Worm (Caenorhabditis elegans) whole organism, late embryonic: ENCODE measurements around the gene rpt-1.

Experiments
- K09A11.1 ChIP-seq: sonication (generic microtip); optimal IDR thresholded peaks from 2 replicates; lab custom pipeline; 2017; ENCODE audit warnings: antibody characterized with exemption, mild to moderate bottlenecking, missing genetic modification characterization, missing compliant biosample characterization; ENCODE audit not compliant: insufficient read depth
- Y22D7AL.16 ChIP-seq: sonication (generic microtip); optimal IDR thresholded peaks from 2 replicates; lab custom pipeline; 2016; ENCODE audit warnings: missing genetic modification characterization, missing compliant biosample characterization
- ahr-1 ChIP-seq: sonication (generic microtip); optimal IDR thresholded peaks from 2 replicates; lab custom pipeline; 2016; ENCODE audit warnings: missing genetic modification characterization, missing compliant biosample characterization
- ama-1 ChIP-seq: fragments of 150-350 bp; optimal IDR thresholded peaks from 2 replicates; lab custom pipeline; 2014
- ceh-14 ChIP-seq: sonication (generic microtip); optimal IDR thresholded peaks from 2 replicates; lab custom pipeline; 2016; ENCODE audit warnings: missing genotype, missing genetic modification characterization, missing compliant biosample characterization
- ceh-18 ChIP-seq: sonication (generic microtip); optimal IDR thresholded peaks from 2 replicates; lab custom pipeline; 2016; ENCODE audit warnings: missing genetic modification characterization, missing compliant biosample characterization
- ceh-19 ChIP-seq: fragments of 200-800 bp; sonication (Bioruptor generic); optimal IDR thresholded peaks from 2 replicates; lab custom pipeline; 2018; ENCODE audit warnings: mild to moderate bottlenecking, missing genetic modification characterization, missing compliant biosample characterization
- ceh-2 ChIP-seq: sonication (generic microtip); optimal IDR thresholded peaks from 2 replicates; lab custom pipeline; 2016; ENCODE audit warnings: missing genotype, missing genetic modification characterization, missing compliant biosample characterization
- ceh-24 ChIP-seq: sonication (generic microtip); optimal IDR thresholded peaks from 2 replicates; lab custom pipeline; 2016; ENCODE audit warnings: mild to moderate bottlenecking, missing genetic modification characterization, missing compliant biosample characterization
- ceh-30 ChIP-seq: fragments of 150-350 bp; optimal IDR thresholded peaks from 2 replicates; lab custom pipeline; 2014; ENCODE audit warnings: missing biosample characterization, missing genetic modification characterization
- ceh-34 ChIP-seq: sonication (generic microtip); optimal IDR thresholded peaks from 2 replicates; lab custom pipeline; 2016; ENCODE audit warnings: mild to moderate bottlenecking, missing genetic modification characterization, missing compliant biosample characterization
- ceh-45 ChIP-seq: fragments of 200-800 bp; sonication (Bioruptor generic); IDR thresholded peaks from 2 replicates; pipeline ENCODE4 v1.3.6; 2022; ENCODE audit warnings: missing genetic modification reagents, missing genetic modification characterization, missing compliant biosample characterization
- ceh-48 ChIP-seq: sonication (generic microtip); optimal IDR thresholded peaks from 2 replicates; lab custom pipeline; 2016; ENCODE audit warnings: missing genetic modification characterization, inconsistent platforms, missing compliant biosample characterization
- ceh-6 ChIP-seq: fragments of 200-800 bp; sonication (Bioruptor generic); optimal IDR thresholded peaks from 2 replicates; lab custom pipeline; 2018; ENCODE audit warnings: mild to moderate bottlenecking, missing genetic modification characterization, missing compliant biosample characterization
- che-1 ChIP-seq: sonication (generic microtip); optimal IDR thresholded peaks from 2 replicates; lab custom pipeline; 2016; ENCODE audit warnings: mild to moderate bottlenecking, missing genetic modification characterization, missing compliant biosample characterization
- dve-1 ChIP-seq: sonication (generic microtip); optimal IDR thresholded peaks from 2 replicates; lab custom pipeline; 2017; ENCODE audit warnings: antibody characterized with exemption, mild to moderate bottlenecking, missing genetic modification characterization, missing compliant biosample characterization
- elt-2 ChIP-seq: sonication (generic microtip); optimal IDR thresholded peaks from 2 replicates; lab custom pipeline; 2016; ENCODE audit warnings: missing genetic modification reagents, missing genetic modification characterization, missing compliant biosample characterization
- ets-4 ChIP-seq: sonication (generic microtip); optimal IDR thresholded peaks from 2 replicates; lab custom pipeline; 2016; ENCODE audit warnings: missing genetic modification characterization, missing compliant biosample characterization
- fax-1 ChIP-seq: sonication (generic microtip); optimal IDR thresholded peaks from 2 replicates; lab custom pipeline; 2016; ENCODE audit warnings: missing genotype, missing genetic modification characterization, missing compliant biosample characterization
- fkh-10 ChIP-seq: fragments of 150-350 bp; optimal IDR thresholded peaks from 2 replicates; lab custom pipeline; 2014; ENCODE audit warnings: missing biosample characterization, missing genetic modification reagents, missing genetic modification characterization
- fkh-6 ChIP-seq: sonication (generic microtip); optimal IDR thresholded peaks from 2 replicates; lab custom pipeline; 2016; ENCODE audit warnings: missing genetic modification characterization, missing compliant biosample characterization
- gmeb-2 ChIP-seq: sonication (generic microtip); optimal IDR thresholded peaks from 2 replicates; lab custom pipeline; 2016; ENCODE audit warnings: missing genetic modification characterization, inconsistent platforms, missing compliant biosample characterization
- hlh-13 ChIP-seq: fragments of 200-800 bp; sonication (Bioruptor generic); optimal IDR thresholded peaks from 2 replicates; lab custom pipeline; 2018; ENCODE audit warnings: mild to moderate bottlenecking, missing genetic modification characterization, missing compliant biosample characterization
- lim-6 ChIP-seq: sonication (generic microtip); optimal IDR thresholded peaks from 2 replicates; lab custom pipeline; 2016; ENCODE audit warnings: missing genetic modification characterization, missing compliant biosample characterization
- lin-11 ChIP-seq: fragments of 200-800 bp; sonication (Bioruptor generic); optimal IDR thresholded peaks from 2 replicates; lab custom pipeline; 2018; ENCODE audit warnings: mild to moderate bottlenecking, missing genetic modification characterization, missing compliant biosample characterization
- madf-2 ChIP-seq: sonication (generic microtip); optimal IDR thresholded peaks from 2 replicates; lab custom pipeline; 2017; ENCODE audit warnings: missing genetic modification characterization, missing compliant biosample characterization
- nfya-1 ChIP-seq: sonication (generic microtip); optimal IDR thresholded peaks from 2 replicates; lab custom pipeline; 2017; ENCODE audit warnings: missing genetic modification characterization, mild to moderate bottlenecking, missing compliant biosample characterization, antibody characterized with exemption, moderate library complexity
- nhr-11 ChIP-seq: fragments of 150-350 bp; optimal IDR thresholded peaks from 2 replicates; lab custom pipeline; 2014; ENCODE audit warnings: missing biosample characterization, missing genetic modification characterization
- nhr-232 ChIP-seq: sonication (generic microtip); optimal IDR thresholded peaks from 2 replicates; lab custom pipeline; 2016; ENCODE audit warnings: missing genetic modification characterization, missing compliant biosample characterization
- odd-2 ChIP-seq: sonication (generic microtip); optimal IDR thresholded peaks from 2 replicates; lab custom pipeline; 2017; ENCODE audit warnings: antibody characterized with exemption, mild to moderate bottlenecking, missing genetic modification characterization, missing compliant biosample characterization
- pag-3 ChIP-seq: sonication (generic microtip); optimal IDR thresholded peaks from 2 replicates; lab custom pipeline; 2016; ENCODE audit warnings: missing compliant biosample characterization, missing genetic modification characterization, borderline replicate concordance
- pat-9 ChIP-seq: fragments of 200-800 bp; sonication (Bioruptor generic); optimal IDR thresholded peaks from 2 replicates; lab custom pipeline; 2018; ENCODE audit warnings: mild to moderate bottlenecking, missing genetic modification characterization, moderate library complexity, missing compliant biosample characterization
- pha-2 ChIP-seq: sonication (generic microtip); optimal IDR thresholded peaks from 2 replicates; lab custom pipeline; 2017; ENCODE audit warnings: mild to moderate bottlenecking, missing genetic modification characterization, missing compliant biosample characterization
- pha-4 ChIP-seq: fragments of 150-350 bp; optimal IDR thresholded peaks from 2 replicates; lab custom pipeline; 2018; ENCODE audit warnings: missing biosample characterization, missing genetic modification reagents, missing genetic modification characterization
- pqm-1 ChIP-seq: sonication (generic microtip); optimal IDR thresholded peaks from 2 replicates; lab custom pipeline; 2016; ENCODE audit warnings: missing genetic modification characterization, missing compliant biosample characterization
- sox-2 ChIP-seq: fragments of 200-800 bp; sonication (Bioruptor generic); IDR thresholded peaks from 2 replicates; pipeline ENCODE4 v1.3.6; 2022; ENCODE audit warnings: missing genetic modification reagents, missing genetic modification characterization, missing compliant biosample characterization
- syd-9 ChIP-seq: sonication (generic microtip); optimal IDR thresholded peaks from 2 replicates; lab custom pipeline; 2016; ENCODE audit warnings: mild to moderate bottlenecking, missing genetic modification characterization, moderate library complexity, missing compliant biosample characterization
- tbx-2 ChIP-seq: sonication (generic microtip); optimal IDR thresholded peaks from 2 replicates; lab custom pipeline; 2016; ENCODE audit warnings: missing genetic modification characterization, missing compliant biosample characterization
- unc-3 ChIP-seq, 2 experiments: fragments of 200-800 bp in 1 of 2; sonication (Bioruptor generic) in 1 of 2; sonication (generic microtip) in 1 of 2; conservative IDR thresholded peaks in 1 of 2; optimal IDR thresholded peaks in 1 of 2; 2 replicates each; pipeline versions ENCODE4 v1.3.6 to Lab custom; 2016 to 2022; ENCODE audit warnings: missing compliant biosample characterization in 2 of 2, missing genetic modification characterization in 2 of 2, missing genetic modification reagents in 1 of 2
- unc-42 ChIP-seq: sonication (generic microtip); optimal IDR thresholded peaks from 2 replicates; lab custom pipeline; 2016; ENCODE audit warnings: missing genotype, missing genetic modification characterization, missing compliant biosample characterization
- unc-86 ChIP-seq: sonication (generic microtip); optimal IDR thresholded peaks from 2 replicates; lab custom pipeline; 2016; ENCODE audit warnings: missing genetic modification characterization, missing compliant biosample characterization
- zip-5 ChIP-seq: sonication (generic microtip); optimal IDR thresholded peaks from 2 replicates; lab custom pipeline; 2016; ENCODE audit warnings: missing genetic modification characterization, missing compliant biosample characterization

rpt-1 gene

ce11 chrV:11945429-11945828 is 36.8 kb downstream of the rpt-1 start:
- TF ChIP-seq ama-1 = no peak
- TF ChIP-seq fkh-6 (tag; lab: Kevin White, UChicago) = no peak
- no peak for TF ChIP-seq K09A11.1 (tag; lab: Kevin White, UChicago)
- TF ChIP-seq zip-5 (tag; lab: Kevin White, UChicago) = no peak
- TF ChIP-seq ceh-30 = no peak
- no peak for TF ChIP-seq ceh-48 (tag; lab: Kevin White, UChicago)
- TF ChIP-seq pag-3 (tag; lab: Kevin White, UChicago) = no peak
- TF ChIP-seq, all 69 proteins: peak for 0

ce11 chrV:11943737-11944136 is 38.5 kb downstream of the rpt-1 start:
- TF ChIP-seq gmeb-2 (tag; lab: Kevin White, UChicago) = no peak
- no peak for TF ChIP-seq lim-6 (tag; lab: Kevin White, UChicago)
- TF ChIP-seq madf-2 = no peak
- no peak for TF ChIP-seq nfya-1 (tag; lab: Kevin White, UChicago)
- TF ChIP-seq ceh-6 (GFP tag; lab: Kevin White, UChicago) = no peak
- no peak for TF ChIP-seq ceh-2 (tag; lab: Kevin White, UChicago)
- no peak for TF ChIP-seq ceh-48 (tag; lab: Kevin White, UChicago)
- TF ChIP-seq ceh-34 (tag; lab: Kevin White, UChicago) = no peak
- TF ChIP-seq sox-2 (GFP tag; lab: Robert Waterston, UW) = no peak
- TF ChIP-seq fkh-10 (GFP tag; lab: Kevin White, UChicago) = no peak
- no peak for TF ChIP-seq ceh-24
- no peak for TF ChIP-seq pha-4 (tag; lab: Kevin White, UChicago)
- no peak for TF ChIP-seq ceh-19 (GFP tag; lab: Kevin White, UChicago)
- TF ChIP-seq pat-9 (tag; lab: Kevin White, UChicago) = no peak
- TF ChIP-seq nhr-11 = no peak
- no peak for TF ChIP-seq nhr-232
- no peak for TF ChIP-seq fax-1 (tag; lab: Kevin White, UChicago)
- no peak for TF ChIP-seq lin-11 (tag; lab: Kevin White, UChicago)
- TF ChIP-seq pha-2 (tag; lab: Kevin White, UChicago) = no peak
- no peak for TF ChIP-seq ahr-1
- TF ChIP-seq, all 69 proteins: peak for 0

- TF ChIP-seq syd-9 (tag; lab: Kevin White, UChicago) = no peak
- no peak for TF ChIP-seq elt-2 (tag; lab: Kevin White, UChicago)
- TF ChIP-seq fkh-6 (tag; lab: Kevin White, UChicago) = no peak
- TF ChIP-seq pag-3 (tag; lab: Kevin White, UChicago) = no peak
- TF ChIP-seq ceh-30 = no peak
- no peak for TF ChIP-seq zip-5 (tag; lab: Kevin White, UChicago)
- TF ChIP-seq pha-4 (tag; lab: Kevin White, UChicago) = no peak
- no peak for TF ChIP-seq che-1 (tag; lab: Kevin White, UChicago)
- TF ChIP-seq unc-42 (tag; lab: Kevin White, UChicago) = no peak
- TF ChIP-seq odd-2 = no peak
- no peak for TF ChIP-seq ceh-6 (GFP tag; lab: Kevin White, UChicago)
- no peak for TF ChIP-seq nfya-1 (tag; lab: Kevin White, UChicago)
- TF ChIP-seq, all 69 proteins: peak for 0
Observed at ce11 chrV:11942325-11942724, 39.9 kb downstream of the rpt-1 start, which contains the start of gene F58H1.6. Gene F58H1.6, plus strand, starts transcription at chrV:11942625.

- TF ChIP-seq ets-4 (tag; lab: Kevin White, UChicago) (no peak), Y22D7AL.16 (tag; lab: Kevin White, UChicago) (no peak), ceh-14 (tag; lab: Kevin White, UChicago) (no peak), ceh-30 (no peak), ceh-45 (GFP tag; lab: Robert Waterston, UW) (no peak), tbx-2 (tag; lab: Kevin White, UChicago) (no peak), unc-3 (GFP tag; conservative IDR thresholded peaks at IDR 0.05; lab: Robert Waterston, UW) (no peak), unc-3 (tag; optimal IDR thresholded peaks at IDR 0.05; lab: Kevin White, UChicago) (no peak), ceh-18 (tag; lab: Kevin White, UChicago) (no peak), hlh-13 (GFP tag; lab: Kevin White, UChicago) (no peak), unc-86 (no peak), zip-5 (tag; lab: Kevin White, UChicago) (no peak), elt-2 (tag; lab: Kevin White, UChicago) (peak; percentile 92), dve-1 (tag; lab: Kevin White, UChicago) (peak; percentile 7), pqm-1 (peak; percentile 34)
- TF ChIP-seq, all 69 proteins: peak for 3
Observed at ce11 chrV:11941664-11942063, 40.5 kb downstream of the rpt-1 start.
